Fruit fly (Drosophila melanogaster) whole organism, prepupa: ENCODE measurements around the gene TBC1D5.
A peak's percentile ranks its signal among the peaks of the same experiment; 100 is the strongest.

ENCODE experiments used
- CG10669 ChIP-seq: fragments of 200-800 bp; sonication (Bioruptor generic); optimal IDR thresholded peaks from 3 replicates; lab custom pipeline; 2018; ENCODE audit warnings: missing biosample characterization, mild to moderate bottlenecking, missing genetic modification characterization, moderate library complexity
- CG11294 ChIP-seq: fragments of 200-800 bp; sonication (Bioruptor generic); IDR thresholded peaks from 2 replicates; pipeline ENCODE4 v1.3.6; 2022; ENCODE audit warnings: missing biosample characterization, missing genetic modification characterization
- CG11762 ChIP-seq: fragments of 200-800 bp; sonication (Bioruptor generic); optimal IDR thresholded peaks from 3 replicates; lab custom pipeline; 2016; ENCODE audit warnings: missing biosample characterization, missing genetic modification characterization; ENCODE audit not compliant: insufficient read depth
- CG16779 ChIP-seq: fragments of 200-800 bp; sonication (Bioruptor generic); optimal IDR thresholded peaks from 3 replicates; lab custom pipeline; 2017; ENCODE audit warnings: missing biosample characterization, mild to moderate bottlenecking, missing genetic modification characterization
- CG32006 ChIP-seq: fragments of 200-800 bp; sonication (Bioruptor generic); optimal IDR thresholded peaks from 3 replicates; lab custom pipeline; 2017; ENCODE audit warnings: missing biosample characterization, mild to moderate bottlenecking, missing genetic modification characterization
- CG3919 ChIP-seq: fragments of 200-800 bp; sonication (Bioruptor generic); optimal IDR thresholded peaks from 3 replicates; lab custom pipeline; 2016; ENCODE audit warnings: missing biosample characterization, missing genetic modification characterization
- CG4318 ChIP-seq: fragments of 200-800 bp; sonication (Bioruptor generic); optimal IDR thresholded peaks from 3 replicates; lab custom pipeline; 2017; ENCODE audit warnings: missing biosample characterization, mild to moderate bottlenecking, missing genetic modification characterization
- CG6276 ChIP-seq: fragments of 200-800 bp; sonication (Bioruptor generic); optimal IDR thresholded peaks from 2 replicates; lab custom pipeline; 2017; ENCODE audit warnings: missing biosample characterization, mild to moderate bottlenecking, missing genetic modification characterization
- CG6792 ChIP-seq: fragments of 200-800 bp; sonication (Bioruptor generic); optimal IDR thresholded peaks from 3 replicates; lab custom pipeline; 2016; ENCODE audit warnings: missing biosample characterization, missing genetic modification characterization
- CG6808 ChIP-seq: fragments of 200-800 bp; sonication (Bioruptor generic); optimal IDR thresholded peaks from 3 replicates; lab custom pipeline; 2017; ENCODE audit warnings: missing biosample characterization, missing genetic modification characterization, mild to moderate bottlenecking, moderate library complexity, missing genetic modification reagents
- CG7368 ChIP-seq: fragments of 200-800 bp; sonication (Bioruptor generic); optimal IDR thresholded peaks from 3 replicates; lab custom pipeline; 2016; ENCODE audit warnings: missing biosample characterization, missing genetic modification characterization
- CG9139 ChIP-seq: fragments of 200-800 bp; sonication (Bioruptor generic); optimal IDR thresholded peaks from 3 replicates; lab custom pipeline; 2017; ENCODE audit warnings: missing biosample characterization, mild to moderate bottlenecking, missing genetic modification characterization
- Eip75B ChIP-seq: fragments of 200-800 bp; sonication (Bioruptor generic); optimal IDR thresholded peaks from 3 replicates; lab custom pipeline; 2016; ENCODE audit warnings: missing biosample characterization, missing genetic modification characterization
- Ets21C ChIP-seq: fragments of 200-800 bp; sonication (Bioruptor generic); optimal IDR thresholded peaks from 3 replicates; lab custom pipeline; 2016; ENCODE audit warnings: missing biosample characterization, missing genetic modification characterization
- Ets96B ChIP-seq: fragments of 200-800 bp; optimal IDR thresholded peaks from 2 replicates; lab custom pipeline; 2019; ENCODE audit warnings: missing biosample characterization, mild to moderate bottlenecking, missing genetic modification characterization, moderate library complexity
- Gug ChIP-seq: fragments of 200-800 bp; sonication (Bioruptor generic); IDR thresholded peaks from 2 replicates; pipeline ENCODE4 v1.3.6; 2022; ENCODE audit warnings: missing biosample characterization, missing genetic modification characterization
- Hr39 ChIP-seq: fragments of 200-800 bp; sonication (Bioruptor generic); optimal IDR thresholded peaks from 2 replicates; lab custom pipeline; 2016; ENCODE audit warnings: missing biosample characterization, missing genetic modification characterization
- Hr4 ChIP-seq: fragments of 200-800 bp; sonication (Bioruptor generic); optimal IDR thresholded peaks from 3 replicates; lab custom pipeline; 2016; ENCODE audit warnings: missing biosample characterization, missing genetic modification characterization
- Met ChIP-seq: fragments of 200-800 bp; sonication (Bioruptor generic); optimal IDR thresholded peaks from 3 replicates; lab custom pipeline; 2016; ENCODE audit warnings: missing biosample characterization, missing genetic modification characterization
- OdsH ChIP-seq: fragments of 200-800 bp; sonication (Bioruptor generic); optimal IDR thresholded peaks from 3 replicates; lab custom pipeline; 2016; ENCODE audit warnings: missing biosample characterization, missing genetic modification characterization
- Smox ChIP-seq: fragments of 200-800 bp; sonication (Bioruptor generic); optimal IDR thresholded peaks from 3 replicates; lab custom pipeline; 2016; ENCODE audit warnings: missing biosample characterization, missing genetic modification characterization
- Sox14 ChIP-seq: fragments of 200-800 bp; sonication (Bioruptor generic); optimal IDR thresholded peaks from 3 replicates; lab custom pipeline; 2016; ENCODE audit warnings: missing biosample characterization, missing genetic modification characterization
- Sox15 ChIP-seq: fragments of 200-800 bp; sonication (Bioruptor generic); optimal IDR thresholded peaks from 3 replicates; lab custom pipeline; 2016; ENCODE audit warnings: missing biosample characterization, missing genetic modification characterization
- achi ChIP-seq: fragments of 200-800 bp; sonication (Bioruptor generic); optimal IDR thresholded peaks from 3 replicates; lab custom pipeline; 2016; ENCODE audit warnings: missing biosample characterization, missing genetic modification characterization
- dac ChIP-seq: fragments of 200-800 bp; sonication (Bioruptor generic); optimal IDR thresholded peaks from 2 replicates; lab custom pipeline; 2017; ENCODE audit warnings: missing biosample characterization, mild to moderate bottlenecking, missing genetic modification characterization
- dsx ChIP-seq: fragments of 200-800 bp; optimal IDR thresholded peaks from 3 replicates; lab custom pipeline; 2019; ENCODE audit warnings: missing biosample characterization, mild to moderate bottlenecking, missing genetic modification characterization, moderate library complexity; ENCODE audit not compliant: poor library complexity, severe bottlenecking
- esn ChIP-seq: fragments of 200-800 bp; sonication (Bioruptor generic); optimal IDR thresholded peaks from 2 replicates; lab custom pipeline; 2016; ENCODE audit warnings: missing biosample characterization, mild to moderate bottlenecking, missing genetic modification characterization, moderate library complexity
- fkh ChIP-seq: fragments of 200-800 bp; sonication (Bioruptor generic); optimal IDR thresholded peaks from 3 replicates; lab custom pipeline; 2017; ENCODE audit warnings: missing biosample characterization, mild to moderate bottlenecking, missing genetic modification characterization, moderate library complexity
- salr ChIP-seq, 2 experiments: fragments of 200-800 bp; sonication (Bioruptor generic); optimal IDR thresholded peaks; 3 replicates each; lab custom pipeline; 2016 to 2018; ENCODE audit warnings: missing biosample characterization in 2 of 2, missing genetic modification characterization in 2 of 2, mild to moderate bottlenecking in 1 of 2
- spab ChIP-seq: fragments of 200-800 bp; sonication (Bioruptor generic); optimal IDR thresholded peaks from 2 replicates; lab custom pipeline; 2017; ENCODE audit warnings: missing biosample characterization, mild to moderate bottlenecking, missing genetic modification characterization, missing genetic modification reagents
- svp ChIP-seq: fragments of 200-800 bp; sonication (Bioruptor generic); peaks from one replicate; lab custom pipeline; 2016; ENCODE audit warnings: missing biosample characterization, missing genetic modification characterization
- vri ChIP-seq: fragments of 200-800 bp; sonication (Bioruptor generic); optimal IDR thresholded peaks from 3 replicates; lab custom pipeline; 2016; ENCODE audit warnings: missing biosample characterization, mild to moderate bottlenecking, missing genetic modification characterization

TBC1D5 gene

DNA sequence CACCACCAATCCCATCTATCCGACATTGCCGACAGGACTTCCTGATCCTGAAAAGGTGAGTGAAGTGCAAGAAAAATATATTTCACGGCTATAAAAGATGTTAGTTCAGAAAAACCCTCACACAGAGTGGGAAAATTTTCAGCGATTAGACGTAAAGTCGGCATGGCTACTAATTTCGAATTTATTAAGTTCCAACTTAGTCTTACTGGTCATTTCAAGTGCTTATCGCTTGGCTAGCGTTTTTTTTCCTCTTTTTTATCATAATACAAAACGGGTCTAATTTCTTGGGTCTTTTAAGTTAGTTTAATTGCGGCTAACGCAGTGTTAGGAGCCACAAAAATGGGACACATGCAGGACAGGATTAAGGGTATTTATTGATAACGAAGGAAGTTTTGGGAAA is 31.3 kb upstream of the TBC1D5 start, which contains the start of gene CG43208:
Gene CG43208 (plus strand): TSS at position 301 of the 400 bp plus-strand sequence.
- TF ChIP-seq dsx (GFP tag; lab: Kevin White, UChicago) = no peak
- TF ChIP-seq CG10669 (GFP tag; lab: Kevin White, UChicago) = no peak
- no peak for TF ChIP-seq CG6276 (GFP tag; lab: Kevin White, UChicago)
- no peak for TF ChIP-seq Ets21C (GFP tag; lab: Kevin White, UChicago)
- no peak for TF ChIP-seq Eip75B
- TF ChIP-seq CG4318 = no peak
- TF ChIP-seq Hr4 = no peak
- no peak for TF ChIP-seq CG11294
- no peak for TF ChIP-seq dac (GFP tag; lab: Kevin White, UChicago)
- TF ChIP-seq Hr39 (GFP tag; lab: Kevin White, UChicago) = no peak
- no peak for TF ChIP-seq CG11762 (GFP tag; lab: Kevin White, UChicago)
- no peak for TF ChIP-seq salr (GFP tag; optimal IDR thresholded peaks at IDR 0.05; lab: Kevin White, UChicago)

- TF ChIP-seq Hr4 (no peak), Smox (GFP tag; lab: Kevin White, UChicago) (no peak), Ets96B (tag; lab: Kevin White, UChicago) (no peak), CG3919 (GFP tag; lab: Kevin White, UChicago) (no peak), CG7368 (GFP tag; lab: Kevin White, UChicago) (no peak), vri (peak; percentile 37), CG9139 (GFP tag; lab: Kevin White, UChicago) (no peak)
Observed at dm6 chr3R:13302348-13302747, 30.5 kb upstream of the TBC1D5 start, which contains the start of gene CG32473. Gene CG32473 (plus strand): TSS chr3R:13302648.

DNA sequence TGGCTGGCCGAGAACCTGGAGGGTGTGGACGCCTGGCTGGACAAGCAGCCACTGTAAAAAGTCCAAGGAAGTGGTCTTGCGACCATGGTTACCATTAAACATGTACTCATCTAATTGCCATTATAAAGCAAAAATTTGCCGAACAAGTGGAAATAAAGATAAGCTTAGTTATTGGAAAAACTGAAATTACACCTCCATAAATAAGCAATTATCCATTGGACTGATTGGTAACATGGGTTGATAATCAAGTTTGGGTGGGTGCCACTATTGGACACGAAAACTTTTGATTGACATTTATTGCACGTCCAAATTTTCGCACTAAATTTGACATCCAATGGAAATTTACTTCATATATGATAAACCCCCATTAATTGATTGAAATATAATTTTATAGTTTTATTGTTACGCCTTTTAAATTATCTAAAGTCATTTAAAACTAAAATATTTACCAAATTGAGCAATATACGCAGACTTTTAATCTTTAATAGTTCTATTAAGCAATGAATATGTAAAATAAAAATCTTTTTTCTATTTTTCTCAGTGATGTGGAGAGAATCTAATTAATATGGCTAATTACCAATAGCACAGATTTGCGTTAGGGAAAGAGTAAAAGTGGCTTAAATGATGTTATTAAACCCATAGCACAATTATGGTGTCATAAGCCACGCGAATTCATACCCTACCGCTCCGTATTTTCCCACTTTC is 26.5 kb upstream of the TBC1D5 start, which contains the start of gene CG8774:
Gene CG8774 (plus strand): TSS at position 655 of the 705 bp plus-strand sequence.
- no peak for TF ChIP-seq spab (GFP tag; lab: Kevin White, UChicago)
- TF ChIP-seq CG6808 (GFP tag; lab: Kevin White, UChicago) = no peak
- TF ChIP-seq dsx (GFP tag; lab: Kevin White, UChicago) = no peak
- no peak for TF ChIP-seq Met (GFP tag; lab: Kevin White, UChicago)
- no peak for TF ChIP-seq esn (GFP tag; lab: Kevin White, UChicago)
- no peak for TF ChIP-seq Sox14
- no peak for TF ChIP-seq CG16779 (tag; lab: Kevin White, UChicago)
- no peak for TF ChIP-seq Smox (GFP tag; lab: Kevin White, UChicago)
- TF ChIP-seq Ets21C (GFP tag; lab: Kevin White, UChicago) = no peak
- TF ChIP-seq svp = no peak
- TF ChIP-seq OdsH (GFP tag; lab: Kevin White, UChicago) = no peak
- no peak for TF ChIP-seq salr (GFP tag; optimal IDR thresholded peaks at IDR 0.05; lab: Kevin White, UChicago)
- TF ChIP-seq achi (GFP tag; lab: Kevin White, UChicago) = no peak
- TF ChIP-seq, all 60 proteins: peak for 0

dm6 chr3R:13294461-13294860 is 22.6 kb upstream of the TBC1D5 start, which contains the start of gene CG8773:
Gene CG8773 (plus strand): TSS chr3R:13294748.
- TF ChIP-seq vri (peak; percentile 19), Gug (GFP tag; lab: Robert Waterston, UW) (no peak), Sox15 (GFP tag; lab: Kevin White, UChicago) (no peak), fkh (GFP tag; lab: Kevin White, UChicago) (no peak), CG32006 (GFP tag; lab: Kevin White, UChicago) (no peak), CG6792 (GFP tag; lab: Kevin White, UChicago) (no peak)
